Worm (Caenorhabditis elegans) whole organism, late embryonic: ENCODE measurements around the gene lsy-2.

Experiments
- C08G9.2 ChIP-seq: sonication (generic microtip); optimal IDR thresholded peaks from 2 replicates; lab custom pipeline; 2016; ENCODE audit warnings: mild to moderate bottlenecking, missing genetic modification characterization, moderate library complexity, missing compliant biosample characterization
- C38D4.7 ChIP-seq: fragments of 200-800 bp; sonication (Bioruptor generic); optimal IDR thresholded peaks from 2 replicates; lab custom pipeline; 2018; ENCODE audit warnings: mild to moderate bottlenecking, missing genetic modification characterization, moderate library complexity, missing compliant biosample characterization
- ahr-1 ChIP-seq: sonication (generic microtip); optimal IDR thresholded peaks from 2 replicates; lab custom pipeline; 2016; ENCODE audit warnings: missing genetic modification characterization, missing compliant biosample characterization
- ceh-18 ChIP-seq: sonication (generic microtip); optimal IDR thresholded peaks from 2 replicates; lab custom pipeline; 2016; ENCODE audit warnings: missing genetic modification characterization, missing compliant biosample characterization
- ceh-19 ChIP-seq: fragments of 200-800 bp; sonication (Bioruptor generic); optimal IDR thresholded peaks from 2 replicates; lab custom pipeline; 2018; ENCODE audit warnings: mild to moderate bottlenecking, missing genetic modification characterization, missing compliant biosample characterization
- ceh-2 ChIP-seq: sonication (generic microtip); optimal IDR thresholded peaks from 2 replicates; lab custom pipeline; 2016; ENCODE audit warnings: missing genotype, missing genetic modification characterization, missing compliant biosample characterization
- ceh-24 ChIP-seq: sonication (generic microtip); optimal IDR thresholded peaks from 2 replicates; lab custom pipeline; 2016; ENCODE audit warnings: mild to moderate bottlenecking, missing genetic modification characterization, missing compliant biosample characterization
- ceh-31 ChIP-seq: sonication (generic microtip); optimal IDR thresholded peaks from 2 replicates; lab custom pipeline; 2016; ENCODE audit warnings: missing genetic modification characterization, missing compliant biosample characterization
- ceh-34 ChIP-seq: sonication (generic microtip); optimal IDR thresholded peaks from 2 replicates; lab custom pipeline; 2016; ENCODE audit warnings: mild to moderate bottlenecking, missing genetic modification characterization, missing compliant biosample characterization
- ceh-45 ChIP-seq: fragments of 200-800 bp; sonication (Bioruptor generic); IDR thresholded peaks from 2 replicates; pipeline ENCODE4 v1.3.6; 2022; ENCODE audit warnings: missing genetic modification reagents, missing genetic modification characterization, missing compliant biosample characterization
- ceh-48 ChIP-seq: sonication (generic microtip); optimal IDR thresholded peaks from 2 replicates; lab custom pipeline; 2016; ENCODE audit warnings: missing genetic modification characterization, inconsistent platforms, missing compliant biosample characterization
- ceh-9 ChIP-seq: sonication (generic microtip); optimal IDR thresholded peaks from 2 replicates; lab custom pipeline; 2016; ENCODE audit warnings: mild to moderate bottlenecking, missing genetic modification characterization, inconsistent platforms, missing compliant biosample characterization
- dmd-4 ChIP-seq: sonication (generic microtip); optimal IDR thresholded peaks from 2 replicates; lab custom pipeline; 2016; ENCODE audit warnings: borderline replicate concordance, missing genetic modification characterization, missing compliant biosample characterization
- elt-2 ChIP-seq: sonication (generic microtip); optimal IDR thresholded peaks from 2 replicates; lab custom pipeline; 2016; ENCODE audit warnings: missing genetic modification reagents, missing genetic modification characterization, missing compliant biosample characterization
- elt-4 ChIP-seq: sonication (generic microtip); optimal IDR thresholded peaks from 2 replicates; lab custom pipeline; 2016; ENCODE audit warnings: missing genetic modification characterization, missing compliant biosample characterization
- ets-4 ChIP-seq: sonication (generic microtip); optimal IDR thresholded peaks from 2 replicates; lab custom pipeline; 2016; ENCODE audit warnings: missing genetic modification characterization, missing compliant biosample characterization
- fkh-10 ChIP-seq: fragments of 150-350 bp; optimal IDR thresholded peaks from 2 replicates; lab custom pipeline; 2014; ENCODE audit warnings: missing biosample characterization, missing genetic modification reagents, missing genetic modification characterization
- fkh-6 ChIP-seq: sonication (generic microtip); optimal IDR thresholded peaks from 2 replicates; lab custom pipeline; 2016; ENCODE audit warnings: missing genetic modification characterization, missing compliant biosample characterization
- gmeb-2 ChIP-seq: sonication (generic microtip); optimal IDR thresholded peaks from 2 replicates; lab custom pipeline; 2016; ENCODE audit warnings: missing genetic modification characterization, inconsistent platforms, missing compliant biosample characterization
- hlh-15 ChIP-seq: sonication (generic microtip); optimal IDR thresholded peaks from 2 replicates; lab custom pipeline; 2016; ENCODE audit warnings: missing genetic modification characterization, missing compliant biosample characterization
- hlh-30 ChIP-seq: sonication (generic microtip); optimal IDR thresholded peaks from 2 replicates; lab custom pipeline; 2017; ENCODE audit warnings: antibody characterized with exemption, missing genetic modification characterization, missing compliant biosample characterization; ENCODE audit not compliant: insufficient read depth
- hlh-6 ChIP-seq: sonication (generic microtip); optimal IDR thresholded peaks from 2 replicates; lab custom pipeline; 2016; ENCODE audit warnings: missing genotype, missing genetic modification characterization, missing compliant biosample characterization
- hlh-8 ChIP-seq: sonication (generic microtip); optimal IDR thresholded peaks from 2 replicates; lab custom pipeline; 2016; ENCODE audit warnings: missing genotype, missing genetic modification characterization, missing compliant biosample characterization
- nfya-1 ChIP-seq: sonication (generic microtip); optimal IDR thresholded peaks from 2 replicates; lab custom pipeline; 2017; ENCODE audit warnings: missing genetic modification characterization, mild to moderate bottlenecking, missing compliant biosample characterization, antibody characterized with exemption, moderate library complexity
- nhr-232 ChIP-seq: sonication (generic microtip); optimal IDR thresholded peaks from 2 replicates; lab custom pipeline; 2016; ENCODE audit warnings: missing genetic modification characterization, missing compliant biosample characterization
- npax-4 ChIP-seq: sonication (generic microtip); optimal IDR thresholded peaks from 2 replicates; lab custom pipeline; 2016; ENCODE audit warnings: missing genetic modification characterization, missing compliant biosample characterization
- pag-3 ChIP-seq: sonication (generic microtip); optimal IDR thresholded peaks from 2 replicates; lab custom pipeline; 2016; ENCODE audit warnings: missing compliant biosample characterization, missing genetic modification characterization, borderline replicate concordance
- pha-4 ChIP-seq: fragments of 150-350 bp; optimal IDR thresholded peaks from 2 replicates; lab custom pipeline; 2018; ENCODE audit warnings: missing biosample characterization, missing genetic modification reagents, missing genetic modification characterization
- pqm-1 ChIP-seq: sonication (generic microtip); optimal IDR thresholded peaks from 2 replicates; lab custom pipeline; 2016; ENCODE audit warnings: missing genetic modification characterization, missing compliant biosample characterization
- rnt-1 ChIP-seq: sonication (generic microtip); optimal IDR thresholded peaks from 2 replicates; lab custom pipeline; 2016; ENCODE audit warnings: missing genetic modification characterization, missing compliant biosample characterization
- sdc-2 ChIP-seq: sonication (generic microtip); optimal IDR thresholded peaks from 2 replicates; lab custom pipeline; 2016; ENCODE audit warnings: missing genotype, missing genetic modification characterization, missing compliant biosample characterization
- sox-4 ChIP-seq: sonication (generic microtip); optimal IDR thresholded peaks from 2 replicates; lab custom pipeline; 2017; ENCODE audit warnings: mild to moderate bottlenecking, missing genetic modification characterization, inconsistent platforms, missing compliant biosample characterization
- tbx-2 ChIP-seq: sonication (generic microtip); optimal IDR thresholded peaks from 2 replicates; lab custom pipeline; 2016; ENCODE audit warnings: missing genetic modification characterization, missing compliant biosample characterization
- unc-42 ChIP-seq: sonication (generic microtip); optimal IDR thresholded peaks from 2 replicates; lab custom pipeline; 2016; ENCODE audit warnings: missing genotype, missing genetic modification characterization, missing compliant biosample characterization
- unc-86 ChIP-seq: sonication (generic microtip); optimal IDR thresholded peaks from 2 replicates; lab custom pipeline; 2016; ENCODE audit warnings: missing genetic modification characterization, missing compliant biosample characterization
- zip-5 ChIP-seq: sonication (generic microtip); optimal IDR thresholded peaks from 2 replicates; lab custom pipeline; 2016; ENCODE audit warnings: missing genetic modification characterization, missing compliant biosample characterization
- ztf-16 ChIP-seq: sonication (generic microtip); optimal IDR thresholded peaks from 2 replicates; lab custom pipeline; 2017; ENCODE audit warnings: missing genetic modification characterization, missing compliant biosample characterization

The lsy-2 gene

DNA sequence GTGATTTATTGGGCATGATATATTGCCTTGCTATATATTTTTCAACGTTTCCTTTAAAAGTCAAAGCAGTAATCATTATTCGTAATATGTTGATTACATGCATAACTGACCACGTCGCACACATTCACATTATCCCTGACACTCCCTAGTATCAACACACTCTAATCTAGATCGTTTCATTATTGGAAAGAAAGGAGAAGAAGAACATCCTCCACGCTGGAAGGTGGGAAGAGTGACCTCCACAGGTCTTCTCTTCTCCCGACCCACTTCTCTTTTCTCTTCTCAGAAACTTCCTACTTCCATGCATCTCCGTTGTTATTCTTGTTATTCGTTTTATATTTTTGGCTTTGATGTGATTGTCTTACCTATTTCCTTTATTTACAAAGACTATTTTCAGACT lies 15.4 kb upstream of the lsy-2 start, which contains the start of gene txdc-12.2:
txdc-12.2 (plus strand) TSS at position 396 of the 400 bp plus-strand sequence.
- TF ChIP-seq ceh-34 (tag; lab: Kevin White, UChicago) (no peak), gmeb-2 (tag; lab: Kevin White, UChicago) (no peak)

DNA sequence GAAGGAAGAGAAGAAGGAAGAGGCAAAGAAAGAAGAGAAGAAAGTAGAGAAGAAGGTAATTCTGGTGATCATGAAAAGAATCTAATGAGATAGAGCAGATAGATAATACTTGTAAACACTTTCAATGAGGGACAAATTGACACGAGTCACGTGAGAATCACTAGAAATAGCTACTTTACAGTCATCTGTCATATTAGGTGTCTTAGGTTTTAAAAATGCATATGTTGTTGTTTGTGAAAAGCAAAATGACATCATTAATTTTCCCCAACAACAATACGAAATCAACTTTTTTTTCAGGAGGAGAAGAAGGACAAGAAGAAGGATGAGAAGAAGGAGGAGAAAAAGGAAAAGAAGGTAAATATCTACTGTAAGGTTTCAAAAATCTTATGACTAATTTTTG lies 14.3 kb upstream of the lsy-2 start:
- TF ChIP-seq ceh-18 (tag; lab: Kevin White, UChicago): no peak
- no peak for TF ChIP-seq elt-4 (tag; lab: Kevin White, UChicago)
- TF ChIP-seq pqm-1: no peak
- TF ChIP-seq ceh-9 (tag; lab: Kevin White, UChicago): no peak

DNA sequence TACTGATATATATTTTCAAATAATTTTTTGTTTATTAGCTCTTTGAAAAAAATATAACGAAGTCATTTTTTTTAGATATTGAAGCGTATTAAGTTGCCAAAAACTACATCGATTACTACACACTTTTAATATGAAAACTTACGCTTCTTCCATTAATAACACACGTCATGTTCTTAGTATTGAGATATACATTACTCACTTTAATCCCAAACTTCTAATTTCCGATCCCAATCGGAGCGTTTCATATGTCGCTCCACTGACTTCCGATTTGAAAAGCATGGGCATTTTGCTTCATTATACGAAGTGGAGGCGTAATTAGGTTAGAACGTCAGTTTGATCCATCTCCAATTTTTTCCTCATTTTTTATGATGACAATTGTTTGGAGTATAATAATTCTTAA lies 10.7 kb upstream of the lsy-2 start:
- no peak for TF ChIP-seq pha-4
- no peak for TF ChIP-seq ceh-9 (tag; lab: Kevin White, UChicago)
- no peak for TF ChIP-seq fkh-6
- no peak for TF ChIP-seq tbx-2 (tag; lab: Kevin White, UChicago)
- no peak for TF ChIP-seq C08G9.2
- no peak for TF ChIP-seq hlh-30 (tag; lab: Kevin White, UChicago)
- TF ChIP-seq nfya-1 (tag; lab: Kevin White, UChicago): no peak
- no peak for TF ChIP-seq sox-4 (tag; lab: Kevin White, UChicago)
- no peak for TF ChIP-seq gmeb-2 (tag; lab: Kevin White, UChicago)
- no peak for TF ChIP-seq ceh-45 (GFP tag; lab: Robert Waterston, UW)
- no peak for TF ChIP-seq rnt-1 (tag; lab: Kevin White, UChicago)

DNA sequence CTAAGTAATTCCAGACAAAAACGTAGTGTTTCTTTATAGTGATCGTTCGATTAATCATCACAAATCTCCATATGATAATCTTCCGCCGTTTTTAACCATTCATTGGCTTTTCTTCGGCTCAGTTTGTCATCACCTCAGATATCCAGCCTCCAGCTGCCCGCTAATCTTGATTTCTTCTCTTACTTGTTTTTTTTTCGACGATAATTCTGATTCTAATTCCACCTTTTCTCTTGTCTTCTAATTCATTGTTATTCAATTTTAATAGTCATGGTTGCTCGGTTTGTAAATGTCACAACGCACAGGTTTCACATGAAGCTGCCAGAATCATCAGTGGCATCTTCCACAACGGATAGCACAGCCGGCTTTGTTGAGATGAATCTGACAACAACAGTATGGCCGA lies 10.0 kb upstream of the lsy-2 start, which contains the start of gene F49H12.4:
F49H12.4 (plus strand) TSS at position 301 of the 400 bp plus-strand sequence.
- no peak for TF ChIP-seq ets-4
- no peak for TF ChIP-seq ceh-45 (GFP tag; lab: Robert Waterston, UW)
- TF ChIP-seq hlh-6 (tag; lab: Kevin White, UChicago): no peak
- TF ChIP-seq hlh-15 (tag; lab: Kevin White, UChicago): no peak
- no peak for TF ChIP-seq fkh-10 (GFP tag; lab: Kevin White, UChicago)
- no peak for TF ChIP-seq pag-3 (tag; lab: Kevin White, UChicago)
- TF ChIP-seq sox-4 (tag; lab: Kevin White, UChicago): no peak
- TF ChIP-seq hlh-8 (tag; lab: Kevin White, UChicago): no peak
- TF ChIP-seq ceh-48 (tag; lab: Kevin White, UChicago): no peak
- no peak for TF ChIP-seq rnt-1 (tag; lab: Kevin White, UChicago)
- TF ChIP-seq pqm-1: no peak
- TF ChIP-seq sdc-2 (tag; lab: Kevin White, UChicago): no peak
- TF ChIP-seq unc-42 (tag; lab: Kevin White, UChicago): no peak
- no peak for TF ChIP-seq npax-4 (tag; lab: Kevin White, UChicago)
- TF ChIP-seq C38D4.7 (GFP tag; lab: Kevin White, UChicago): no peak
- TF ChIP-seq, all 69 proteins: peak for 0

DNA sequence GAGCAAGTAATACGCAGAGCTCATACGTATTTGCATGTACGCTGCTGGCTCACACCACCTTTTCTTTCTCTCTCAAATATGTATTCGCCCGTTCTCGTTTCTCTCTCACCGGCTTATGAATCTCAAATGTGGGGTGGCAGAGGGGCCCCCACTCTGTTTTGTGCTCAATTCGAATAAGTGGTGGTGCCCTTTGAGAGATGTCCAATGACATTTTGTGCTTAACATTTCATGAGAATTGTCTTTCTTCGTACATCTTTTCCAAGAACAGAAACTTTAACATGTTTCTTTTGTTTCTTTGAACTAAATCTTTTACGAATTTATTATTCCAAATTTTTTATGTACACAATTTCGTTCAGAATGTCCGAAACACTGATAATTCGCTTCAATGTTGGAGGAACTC lies 5.5 kb upstream of the lsy-2 start, which contains the start of gene F49H12.3:
F49H12.3 (plus strand) TSS at position 357 of the 400 bp plus-strand sequence.
- no peak for TF ChIP-seq elt-2 (tag; lab: Kevin White, UChicago)
- no peak for TF ChIP-seq dmd-4 (tag; lab: Kevin White, UChicago)
- TF ChIP-seq npax-4 (tag; lab: Kevin White, UChicago): no peak
- TF ChIP-seq zip-5 (tag; lab: Kevin White, UChicago): no peak
- no peak for TF ChIP-seq pqm-1
- no peak for TF ChIP-seq ceh-2 (tag; lab: Kevin White, UChicago)
- TF ChIP-seq sdc-2 (tag; lab: Kevin White, UChicago): no peak
- TF ChIP-seq unc-86 (tag; lab: Kevin White, UChicago): no peak
- TF ChIP-seq ceh-34 (tag; lab: Kevin White, UChicago): no peak
- no peak for TF ChIP-seq ztf-16
- no peak for TF ChIP-seq fkh-10 (GFP tag; lab: Kevin White, UChicago)
- no peak for TF ChIP-seq C08G9.2
- no peak for TF ChIP-seq ceh-19 (GFP tag; lab: Kevin White, UChicago)
- TF ChIP-seq nhr-232 (tag; lab: Kevin White, UChicago): no peak
- no peak for TF ChIP-seq ceh-18 (tag; lab: Kevin White, UChicago)
- TF ChIP-seq ceh-24 (tag; lab: Kevin White, UChicago): no peak
- no peak for TF ChIP-seq ahr-1 (tag; lab: Kevin White, UChicago)
- TF ChIP-seq ceh-48 (tag; lab: Kevin White, UChicago): no peak
- no peak for TF ChIP-seq pha-4
- no peak for TF ChIP-seq ceh-31 (tag; lab: Kevin White, UChicago)
- TF ChIP-seq, all 69 proteins: peak for 0
